Worm (Caenorhabditis elegans): ENCODE measurements around the gene uaf-1.

DNA sequence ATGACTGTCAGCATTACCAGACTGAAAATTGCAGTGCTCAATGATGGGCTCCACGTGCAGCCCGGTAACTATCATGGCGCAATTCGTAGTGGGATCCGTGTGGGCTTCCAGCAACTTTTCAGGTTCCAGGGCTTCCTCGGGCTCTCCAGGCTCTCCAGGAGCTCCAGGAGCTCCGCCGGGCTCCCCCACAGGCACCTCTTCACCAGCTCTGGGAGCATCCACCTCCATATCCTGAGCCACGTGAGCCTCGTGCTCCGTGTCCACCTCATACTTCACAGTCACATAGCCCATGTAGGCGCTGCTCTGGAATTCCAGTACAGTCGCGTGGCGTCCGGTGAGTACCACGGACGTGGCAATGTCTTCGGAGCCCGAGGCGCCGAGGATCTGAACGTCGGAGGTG is 24.5 kb downstream of the uaf-1 start:
- TF ChIP-seq rnt-1 (tag; optimal IDR thresholded peaks at IDR 0.05) (no peak), tbx-2 (tag; optimal IDR thresholded peaks at IDR 0.05) (no peak), dve-1 (tag; optimal IDR thresholded peaks at IDR 0.05) (no peak)

Measured in whole organism, late embryonic.